Fruit fly (Drosophila melanogaster): ENCODE results near the gene CG7556.

- no peak for TF ChIP-seq CG8478 (optimal IDR thresholded peaks at IDR 0.05)
- TF ChIP-seq usp (GFP tag; optimal IDR thresholded peaks at IDR 0.05) = no peak
- no peak for TF ChIP-seq Dll (optimal IDR thresholded peaks at IDR 0.05)
- TF ChIP-seq pan (optimal IDR thresholded peaks at IDR 0.05) = no peak
These were observed 4.6 kb downstream of the CG7556 start, which contains the start of gene CG33939 for dm6 chrX:19174850-19175571.
